Worm (Caenorhabditis elegans) whole organism, L2 larva: ENCODE measurements around the gene C56C10.6.

Experiments used
- C34F6.9 ChIP-seq: fragments of 150-350 bp; optimal IDR thresholded peaks from 2 replicates; lab custom pipeline; 2014; ENCODE audit warnings: missing biosample characterization, missing genetic modification characterization
- F13H6.1 ChIP-seq: sonication (generic microtip); optimal IDR thresholded peaks from 2 replicates; lab custom pipeline; 2016; ENCODE audit warnings: missing genetic modification characterization, missing compliant biosample characterization
- R02D3.7 ChIP-seq: fragments of 150-350 bp; optimal IDR thresholded peaks from 2 replicates; lab custom pipeline; 2014; ENCODE audit warnings: missing biosample characterization, missing genetic modification characterization
- Y55F3AM.14 ChIP-seq: fragments of 200-800 bp; sonication (Bioruptor generic); optimal IDR thresholded peaks from 2 replicates; lab custom pipeline; 2018; ENCODE audit warnings: mild to moderate bottlenecking, missing genetic modification characterization, missing compliant biosample characterization
- ZK546.5 ChIP-seq: sonication (generic microtip); optimal IDR thresholded peaks from 2 replicates; lab custom pipeline; 2017; ENCODE audit warnings: missing biosample characterization, missing genetic modification characterization
- alr-1 ChIP-seq: fragments of 150-350 bp; optimal IDR thresholded peaks from 2 replicates; lab custom pipeline; 2014; ENCODE audit warnings: missing biosample characterization, missing genetic modification characterization
- aly-2 ChIP-seq: fragments of 150-350 bp; optimal IDR thresholded peaks from 2 replicates; lab custom pipeline; 2014; ENCODE audit warnings: missing biosample characterization, missing genetic modification characterization
- ama-1 ChIP-seq: fragments of 150-350 bp; optimal IDR thresholded peaks from 2 replicates; lab custom pipeline; 2018; ENCODE audit warnings: inconsistent platforms
- blmp-1 ChIP-seq: sonication (generic microtip); optimal IDR thresholded peaks from 2 replicates; lab custom pipeline; 2017; ENCODE audit warnings: missing genetic modification characterization, mild to moderate bottlenecking, missing compliant biosample characterization, antibody characterized with exemption, moderate library complexity; ENCODE audit not compliant: insufficient read depth
- ceh-16 ChIP-seq: fragments of 150-350 bp; optimal IDR thresholded peaks from 2 replicates; lab custom pipeline; 2014; ENCODE audit warnings: missing biosample characterization, missing genetic modification characterization
- ceh-82 ChIP-seq: fragments of 150-350 bp; optimal IDR thresholded peaks from 2 replicates; lab custom pipeline; 2014; ENCODE audit warnings: missing biosample characterization, missing genetic modification characterization
- crh-2 ChIP-seq: sonication (generic microtip); optimal IDR thresholded peaks from 2 replicates; lab custom pipeline; 2017; ENCODE audit warnings: missing biosample characterization, missing genetic modification characterization
- dmd-4 ChIP-seq: sonication (generic microtip); optimal IDR thresholded peaks from 2 replicates; lab custom pipeline; 2017; ENCODE audit warnings: missing biosample characterization, missing genetic modification characterization
- egl-27 ChIP-seq: sonication (generic microtip); optimal IDR thresholded peaks from 3 replicates; lab custom pipeline; 2017; ENCODE audit warnings: missing biosample characterization, missing genetic modification reagents, missing genetic modification characterization
- elt-1 ChIP-seq: fragments of 150-350 bp; optimal IDR thresholded peaks from 2 replicates; lab custom pipeline; 2014; ENCODE audit warnings: missing biosample characterization, missing genetic modification characterization
- elt-3 ChIP-seq: sonication (generic microtip); optimal IDR thresholded peaks from 2 replicates; lab custom pipeline; 2017; ENCODE audit warnings: missing biosample characterization, missing genetic modification characterization
- fos-1 ChIP-seq: fragments of 150-350 bp; optimal IDR thresholded peaks from 2 replicates; lab custom pipeline; 2014; ENCODE audit warnings: missing biosample characterization, missing genetic modification characterization
- gmeb-1 ChIP-seq: fragments of 150-350 bp; optimal IDR thresholded peaks from 2 replicates; lab custom pipeline; 2014; ENCODE audit warnings: missing biosample characterization, missing genetic modification characterization
- lin-11 ChIP-seq: fragments of 150-350 bp; sonication (generic microtip); optimal IDR thresholded peaks from 2 replicates; lab custom pipeline; 2014; ENCODE audit warnings: missing biosample characterization, missing genetic modification characterization, inconsistent platforms, mixed read lengths
- lin-13 ChIP-seq: fragments of 150-350 bp; optimal IDR thresholded peaks from 2 replicates; lab custom pipeline; 2014; ENCODE audit warnings: missing biosample characterization, missing genetic modification reagents, missing genetic modification characterization
- lin-39 ChIP-seq: fragments of 150-350 bp; optimal IDR thresholded peaks from 2 replicates; lab custom pipeline; 2014; ENCODE audit warnings: missing biosample characterization, missing genetic modification reagents, missing genetic modification characterization
- lsy-2 ChIP-seq, 2 experiments: fragments of 150-350 bp in 1 of 2; sonication (generic microtip) in 1 of 2; optimal IDR thresholded peaks; 2 replicates each; lab custom pipeline; 2014 to 2017; ENCODE audit warnings: missing biosample characterization in 2 of 2, missing genetic modification characterization in 2 of 2
- mab-5 ChIP-seq: fragments of 150-350 bp; optimal IDR thresholded peaks from 2 replicates; lab custom pipeline; 2014; ENCODE audit warnings: missing biosample characterization, missing genetic modification characterization
- mbf-1 ChIP-seq: sonication (generic microtip); optimal IDR thresholded peaks from 2 replicates; lab custom pipeline; 2017; ENCODE audit warnings: missing biosample characterization, missing genetic modification characterization
- mdl-1 ChIP-seq, 2 experiments: fragments of 150-350 bp in 1 of 2; sonication (generic microtip) in 1 of 2; optimal IDR thresholded peaks; 2 replicates each; lab custom pipeline; 2017; ENCODE audit warnings: missing biosample characterization in 2 of 2, missing genetic modification characterization in 2 of 2
- nhr-10 ChIP-seq: sonication (generic microtip); optimal IDR thresholded peaks from 2 replicates; lab custom pipeline; 2017; ENCODE audit warnings: missing biosample characterization, missing genetic modification characterization
- nhr-11 ChIP-seq: fragments of 150-350 bp; optimal IDR thresholded peaks from 2 replicates; lab custom pipeline; 2014; ENCODE audit warnings: missing biosample characterization, missing genetic modification characterization
- nhr-12 ChIP-seq: fragments of 150-350 bp; optimal IDR thresholded peaks from 2 replicates; lab custom pipeline; 2014; ENCODE audit warnings: missing biosample characterization, missing genetic modification characterization
- nhr-129 ChIP-seq: fragments of 150-350 bp; optimal IDR thresholded peaks from 2 replicates; lab custom pipeline; 2014; ENCODE audit warnings: missing biosample characterization, missing genetic modification characterization
- nhr-21 ChIP-seq: fragments of 150-350 bp; optimal IDR thresholded peaks from 2 replicates; lab custom pipeline; 2014; ENCODE audit warnings: missing biosample characterization, missing genetic modification characterization
- nhr-23 ChIP-seq: fragments of 150-350 bp; optimal IDR thresholded peaks from 2 replicates; lab custom pipeline; 2014; ENCODE audit warnings: missing biosample characterization, missing genetic modification reagents, missing genetic modification characterization
- nhr-237 ChIP-seq: fragments of 150-350 bp; optimal IDR thresholded peaks from 2 replicates; lab custom pipeline; 2014; ENCODE audit warnings: missing biosample characterization, missing genetic modification characterization
- nhr-25 ChIP-seq: fragments of 150-350 bp; sonication (generic microtip); optimal IDR thresholded peaks from 3 replicates; lab custom pipeline; 2014; ENCODE audit warnings: missing biosample characterization, missing genetic modification characterization
- nhr-6 ChIP-seq: fragments of 150-350 bp; optimal IDR thresholded peaks from 2 replicates; lab custom pipeline; 2014; ENCODE audit warnings: missing biosample characterization, missing genetic modification characterization
- nhr-77 ChIP-seq: fragments of 150-350 bp; optimal IDR thresholded peaks from 2 replicates; lab custom pipeline; 2014; ENCODE audit warnings: missing biosample characterization, missing genetic modification characterization
- peb-1 ChIP-seq: fragments of 150-350 bp; optimal IDR thresholded peaks from 2 replicates; lab custom pipeline; 2014; ENCODE audit warnings: missing biosample characterization, missing genetic modification characterization
- sem-4 ChIP-seq: fragments of 150-350 bp; optimal IDR thresholded peaks from 2 replicates; lab custom pipeline; 2014; ENCODE audit warnings: missing biosample characterization, missing genetic modification reagents, missing genetic modification characterization
- skn-1 ChIP-seq: sonication (generic microtip); optimal IDR thresholded peaks from 2 replicates; lab custom pipeline; 2017; ENCODE audit warnings: missing biosample characterization, missing genetic modification characterization
- sma-3 ChIP-seq: sonication (generic microtip); optimal IDR thresholded peaks from 2 replicates; lab custom pipeline; 2016; ENCODE audit warnings: missing genetic modification reagents, missing genetic modification characterization, missing compliant biosample characterization
- sma-9 ChIP-seq, 2 experiments: fragments of 150-350 bp in 1 of 2; sonication (generic microtip) in 1 of 2; optimal IDR thresholded peaks; 2 replicates each; lab custom pipeline; 2014 to 2016; ENCODE audit warnings: missing genetic modification characterization in 2 of 2, mild to moderate bottlenecking in 1 of 2, missing biosample characterization in 1 of 2, missing compliant biosample characterization in 1 of 2, missing genetic modification reagents in 1 of 2, moderate library complexity in 1 of 2
- snpc-4 ChIP-seq: fragments of 150-350 bp; optimal IDR thresholded peaks from 2 replicates; lab custom pipeline; 2014; ENCODE audit warnings: missing biosample characterization, missing genetic modification characterization
- unc-39 ChIP-seq: fragments of 150-350 bp; optimal IDR thresholded peaks from 2 replicates; lab custom pipeline; 2014; ENCODE audit warnings: missing biosample characterization, missing genetic modification characterization
- unc-55 ChIP-seq: fragments of 150-350 bp; sonication (generic microtip); optimal IDR thresholded peaks from 3 replicates; lab custom pipeline; 2014; ENCODE audit warnings: missing biosample characterization, missing genetic modification reagents, missing genetic modification characterization
- unc-62 ChIP-seq: fragments of 150-350 bp; optimal IDR thresholded peaks from 2 replicates; lab custom pipeline; 2014; ENCODE audit warnings: missing biosample characterization, missing genetic modification reagents, missing genetic modification characterization
- zag-1 ChIP-seq: fragments of 150-350 bp; optimal IDR thresholded peaks from 2 replicates; lab custom pipeline; 2014; ENCODE audit warnings: missing biosample characterization, missing genetic modification characterization
- ztf-1 ChIP-seq: fragments of 200-800 bp; sonication (Bioruptor generic); conservative IDR thresholded peaks from 2 replicates; pipeline ENCODE4 v1.3.6; 2022; ENCODE audit warnings: missing genetic modification characterization, missing compliant biosample characterization
- ztf-11 ChIP-seq: sonication (generic microtip); optimal IDR thresholded peaks from 2 replicates; lab custom pipeline; 2017; ENCODE audit warnings: missing biosample characterization, missing genetic modification characterization
- ztf-4 ChIP-seq: fragments of 150-350 bp; optimal IDR thresholded peaks from 2 replicates; lab custom pipeline; 2014; ENCODE audit warnings: missing biosample characterization, missing genetic modification characterization

The C56C10.6 gene

ce11 chrII:6589408-6589807, 8.3 kb upstream of the C56C10.6 start, which contains the start of gene vps-32.1:
vps-32.1 (plus strand) TSS chrII:6589708.
- TF ChIP-seq mbf-1 (no peak), aly-2 (tag; lab: Kevin White, UChicago) (no peak), sma-3 (no peak), crh-2 (peak; percentile 29), egl-27 (tag; lab: Kevin White, UChicago) (no peak), sma-9 (GFP tag; optimal IDR thresholded peaks at IDR 0.05; lab: Kevin White, UChicago) (peak; percentile 48), sma-9 (tag; optimal IDR thresholded peaks at IDR 0.05; lab: Kevin White, UChicago) (no peak), blmp-1 (tag; lab: Kevin White, UChicago) (peak; percentile 25), alr-1 (tag; lab: Kevin White, UChicago) (no peak), nhr-6 (tag; lab: Kevin White, UChicago) (no peak), ztf-11 (tag; lab: Kevin White, UChicago) (no peak), fos-1 (tag; lab: Kevin White, UChicago) (peak; percentile 88)

ce11 chrII:6588605-6589292, 7.6 kb upstream of the C56C10.6 start, which contains the start of gene icd-1:
icd-1 (minus strand) TSS chrII:6588655.
- TF ChIP-seq ztf-1 (GFP tag; lab: Robert Waterston, UW) (no peak), F13H6.1 (peak; percentile 97), Y55F3AM.14 (GFP tag; lab: Kevin White, UChicago) (peak; percentile 78), peb-1 (tag; lab: Kevin White, UChicago) (no peak), elt-3 (tag; lab: Kevin White, UChicago) (no peak), mab-5 (tag; lab: Kevin White, UChicago) (peak; percentile 93), crh-2 (peak; percentile 97), nhr-23 (tag; lab: Kevin White, UChicago) (no peak), skn-1 (peak; percentile 67), nhr-11 (peak; percentile 57), nhr-25 (tag; lab: Kevin White, UChicago) (peak; percentile 98), R02D3.7 (tag; lab: Kevin White, UChicago) (peak; percentile 38), nhr-129 (peak; percentile 96), ceh-82 (tag; lab: Kevin White, UChicago) (peak; percentile 62), dmd-4 (tag; lab: Kevin White, UChicago) (no peak), aly-2 (tag; lab: Kevin White, UChicago) (no peak), mdl-1 (tag; optimal IDR thresholded peaks at IDR 0.05; lab: Kevin White, UChicago) (peak; percentile 76 to 82), lin-11 (tag; lab: Kevin White, UChicago) (peak; percentile 74), nhr-12 (tag; lab: Kevin White, UChicago) (peak; percentile 50), unc-55 (GFP tag; lab: Kevin White, UChicago) (peak; percentile 98), ztf-11 (tag; lab: Kevin White, UChicago) (peak; percentile 58), nhr-6 (tag; lab: Kevin White, UChicago) (peak; percentile 98), nhr-237 (tag; lab: Kevin White, UChicago) (peak; percentile 48), C34F6.9 (tag; lab: Kevin White, UChicago) (peak; percentile 97), lin-13 (peak; percentile 93), fos-1 (tag; lab: Kevin White, UChicago) (peak; percentile 97), snpc-4 (tag; lab: Kevin White, UChicago) (peak; percentile 74), egl-27 (tag; lab: Kevin White, UChicago) (peak; percentile 94), ZK546.5 (tag; lab: Kevin White, UChicago) (peak; percentile 76), nhr-77 (tag; lab: Kevin White, UChicago) (no peak), ceh-16 (tag; lab: Kevin White, UChicago) (peak; percentile 83), alr-1 (tag; lab: Kevin White, UChicago) (no peak), ama-1 (lab: Kevin White, UChicago) (peak; percentile 24), elt-1 (no peak), sem-4 (tag; lab: Kevin White, UChicago) (peak; percentile 98), ztf-4 (tag; lab: Kevin White, UChicago) (peak; percentile 94), zag-1 (tag; lab: Kevin White, UChicago) (peak; percentile 91), sma-3 (peak; percentile 97), unc-39 (tag; lab: Kevin White, UChicago) (no peak), gmeb-1 (tag; lab: Kevin White, UChicago) (peak; percentile 87), mbf-1 (no peak), lin-39 (tag; lab: Kevin White, UChicago) (peak; percentile 68), lsy-2 (tag; optimal IDR thresholded peaks at IDR 0.05; lab: Kevin White, UChicago) (peak; percentile 88 to 96), nhr-21 (peak; percentile 96), nhr-10 (peak; percentile 73), unc-62 (GFP tag; lab: Kevin White, UChicago) (peak; percentile 93), sma-9 (GFP tag; optimal IDR thresholded peaks at IDR 0.05; lab: Kevin White, UChicago) (peak; percentile 96), sma-9 (tag; optimal IDR thresholded peaks at IDR 0.05; lab: Kevin White, UChicago) (no peak), blmp-1 (tag; lab: Kevin White, UChicago) (peak; percentile 81)
